Fruit fly (Drosophila melanogaster) whole organism, embryonic: ENCODE measurements around the gene CG43051.

ENCODE experiments used
- CG10979 ChIP-seq: fragments of 200-800 bp; sonication (Bioruptor generic); optimal IDR thresholded peaks from 2 replicates; lab custom pipeline; 2018; ENCODE audit warnings: missing biosample characterization, mild to moderate bottlenecking, missing genetic modification characterization, moderate library complexity
- CG11247 ChIP-seq: fragments of 200-800 bp; sonication (Bioruptor generic); IDR thresholded peaks from 2 replicates; pipeline ENCODE4 v1.3.6; 2022; ENCODE audit warnings: missing biosample characterization, missing genetic modification characterization
- CG11695 ChIP-seq: fragments of 200-800 bp; sonication (Bioruptor generic); IDR thresholded peaks from 3 replicates; pipeline ENCODE4 v1.3.6; 2022; ENCODE audit warnings: missing biosample characterization, missing genetic modification characterization
- CG12391 ChIP-seq: fragments of 200-800 bp; sonication (Bioruptor generic); optimal IDR thresholded peaks from 3 replicates; lab custom pipeline; 2018; ENCODE audit warnings: missing biosample characterization, mild to moderate bottlenecking, missing genetic modification characterization, moderate library complexity
- CG13287 ChIP-seq: fragments of 200-800 bp; sonication (Bioruptor generic); IDR thresholded peaks from 2 replicates; pipeline ENCODE4 v1.3.6; 2022; ENCODE audit warnings: missing biosample characterization, missing genetic modification characterization; ENCODE audit not compliant: partially characterized antibody
- CG13424 ChIP-seq: fragments of 200-800 bp; sonication (Bioruptor generic); optimal IDR thresholded peaks from 2 replicates; lab custom pipeline; 2019; ENCODE audit warnings: missing biosample characterization, mild to moderate bottlenecking, missing genetic modification characterization, moderate library complexity
- CG13894 ChIP-seq: fragments of 200-800 bp; sonication (Bioruptor generic); optimal IDR thresholded peaks from 3 replicates; lab custom pipeline; 2018; ENCODE audit warnings: missing biosample characterization, mild to moderate bottlenecking, missing genetic modification characterization, moderate library complexity
- CG14014 ChIP-seq: fragments of 200-800 bp; sonication (Bioruptor generic); IDR thresholded peaks from 2 replicates; pipeline ENCODE4 v1.3.6; 2022; ENCODE audit warnings: missing biosample characterization, missing genetic modification characterization
- CG1529 ChIP-seq: fragments of 200-800 bp; sonication (Bioruptor generic); optimal IDR thresholded peaks from 3 replicates; lab custom pipeline; 2018; ENCODE audit warnings: missing biosample characterization, missing genetic modification characterization
- CG1603 ChIP-seq: fragments of 200-800 bp; sonication (Bioruptor generic); optimal IDR thresholded peaks from 2 replicates; lab custom pipeline; 2019; ENCODE audit warnings: missing biosample characterization, mild to moderate bottlenecking, missing genetic modification characterization, moderate library complexity
- CG2129 ChIP-seq: fragments of 200-800 bp; sonication (Bioruptor generic); IDR thresholded peaks from 2 replicates; pipeline ENCODE4 v1.3.6; 2022; ENCODE audit warnings: missing biosample characterization, missing genetic modification characterization; ENCODE audit not compliant: partially characterized antibody
- CG2678 ChIP-seq: fragments of 200-800 bp; sonication (Bioruptor generic); optimal IDR thresholded peaks from 3 replicates; lab custom pipeline; 2019; ENCODE audit warnings: missing biosample characterization, mild to moderate bottlenecking, missing genetic modification characterization, moderate library complexity
- CG4360 ChIP-seq: fragments of 200-800 bp; sonication (Bioruptor generic); IDR thresholded peaks from 2 replicates; pipeline ENCODE4 v1.3.6; 2022; ENCODE audit warnings: missing biosample characterization, missing genetic modification characterization
- CG4404 ChIP-seq: fragments of 200-800 bp; sonication (Bioruptor generic); IDR thresholded peaks from 2 replicates; pipeline ENCODE4 v1.3.6; 2022; ENCODE audit warnings: missing biosample characterization, missing genetic modification characterization
- CG7987 ChIP-seq: fragments of 200-800 bp; sonication (Bioruptor generic); optimal IDR thresholded peaks from 2 replicates; lab custom pipeline; 2018; ENCODE audit warnings: missing biosample characterization, mild to moderate bottlenecking, missing genetic modification characterization, moderate library complexity
- CG8281 ChIP-seq: fragments of 200-800 bp; sonication (Bioruptor generic); optimal IDR thresholded peaks from 2 replicates; lab custom pipeline; 2018; ENCODE audit warnings: missing biosample characterization, mild to moderate bottlenecking, missing genetic modification characterization, moderate library complexity
- CG9609 ChIP-seq: fragments of 200-800 bp; sonication (Bioruptor generic); optimal IDR thresholded peaks from 3 replicates; lab custom pipeline; 2016; ENCODE audit warnings: missing biosample characterization, missing genetic modification characterization
- Chrac-16 ChIP-seq: fragments of 200-800 bp; sonication (Bioruptor generic); optimal IDR thresholded peaks from 3 replicates; lab custom pipeline; 2016; ENCODE audit warnings: missing biosample characterization, missing genetic modification characterization
- Deaf1 ChIP-seq: fragments of 200-800 bp; optimal IDR thresholded peaks from 3 replicates; lab custom pipeline; 2019; ENCODE audit warnings: missing biosample characterization, mild to moderate bottlenecking, missing genetic modification characterization, moderate library complexity
- Dip2 ChIP-seq: fragments of 200-800 bp; sonication (Bioruptor generic); IDR thresholded peaks from 2 replicates; pipeline ENCODE4 v1.3.6; 2022; ENCODE audit warnings: missing biosample characterization, missing genetic modification characterization
- Dll ChIP-seq: fragments of 200-800 bp; sonication (Bioruptor generic); IDR thresholded peaks from 4 replicates; pipeline ENCODE4 v1.3.6; 2022; ENCODE audit warnings: missing biosample characterization, missing genetic modification characterization; ENCODE audit not compliant: partially characterized antibody
- Fer1 ChIP-seq: fragments of 200-800 bp; sonication (Bioruptor generic); optimal IDR thresholded peaks from 2 replicates; lab custom pipeline; 2017; ENCODE audit warnings: missing biosample characterization, mild to moderate bottlenecking, missing genetic modification characterization
- Lhr ChIP-seq: fragments of 200-800 bp; sonication (Bioruptor generic); optimal IDR thresholded peaks from 3 replicates; lab custom pipeline; 2017; ENCODE audit warnings: mild to moderate bottlenecking, missing biosample characterization, missing genetic modification reagents, missing genetic modification characterization
- MBD-R2 ChIP-seq: fragments of 200-800 bp; sonication (Bioruptor generic); IDR thresholded peaks from 2 replicates; pipeline ENCODE4 v1.3.6; 2022; ENCODE audit warnings: missing biosample characterization, missing genetic modification characterization
- Sin3A ChIP-seq: fragments of >200 bp; optimal IDR thresholded peaks from 2 replicates; lab custom pipeline; 2018
- bbx ChIP-seq: fragments of 200-800 bp; sonication (Bioruptor generic); IDR thresholded peaks from 2 replicates; pipeline ENCODE4 v1.3.6; 2022; ENCODE audit warnings: missing biosample characterization, missing genetic modification characterization; ENCODE audit not compliant: partially characterized antibody
- cg ChIP-seq: fragments of 200-800 bp; sonication (Bioruptor generic); optimal IDR thresholded peaks from 3 replicates; lab custom pipeline; 2019; ENCODE audit warnings: missing biosample characterization, mild to moderate bottlenecking, missing genetic modification characterization, moderate library complexity
- corto ChIP-seq: fragments of 200-800 bp; sonication (Bioruptor generic); optimal IDR thresholded peaks from 2 replicates; lab custom pipeline; 2016; ENCODE audit warnings: missing biosample characterization, mild to moderate bottlenecking, missing genetic modification characterization, moderate library complexity
- dmrt99B ChIP-seq: fragments of 200-800 bp; sonication (Bioruptor generic); optimal IDR thresholded peaks from 2 replicates; lab custom pipeline; 2018; ENCODE audit warnings: missing biosample characterization, mild to moderate bottlenecking, missing genetic modification characterization, moderate library complexity
- dpn ChIP-seq, 2 experiments: fragments of 200-800 bp; sonication (Bioruptor generic); optimal IDR thresholded peaks; 3 replicates each; lab custom pipeline; 2016; ENCODE audit warnings: missing biosample characterization in 2 of 2, missing genetic modification characterization in 2 of 2
- exex ChIP-seq: fragments of 200-800 bp; sonication (Bioruptor generic); optimal IDR thresholded peaks from 4 replicates; lab custom pipeline; 2018; ENCODE audit warnings: missing biosample characterization, mild to moderate bottlenecking, missing genetic modification characterization, moderate library complexity
- fd3F ChIP-seq: fragments of 200-800 bp; sonication (Bioruptor generic); optimal IDR thresholded peaks from 2 replicates; lab custom pipeline; 2018; ENCODE audit warnings: missing biosample characterization, mild to moderate bottlenecking, missing genetic modification characterization, moderate library complexity
- gem ChIP-seq: fragments of 200-800 bp; sonication (Bioruptor generic); optimal IDR thresholded peaks from 2 replicates; lab custom pipeline; 2019; ENCODE audit warnings: missing biosample characterization, mild to moderate bottlenecking, missing genetic modification characterization, moderate library complexity
- insv ChIP-seq, 2 experiments: fragments of 200-800 bp; sonication (Bioruptor generic); optimal IDR thresholded peaks; 3 replicates each; lab custom pipeline; 2016 to 2018; ENCODE audit warnings: missing biosample characterization in 2 of 2, missing genetic modification characterization in 2 of 2
- kah ChIP-seq: fragments of 200-800 bp; sonication (Bioruptor generic); optimal IDR thresholded peaks from 2 replicates; lab custom pipeline; 2018; ENCODE audit warnings: missing biosample characterization, mild to moderate bottlenecking, missing genetic modification characterization
- klu ChIP-seq: fragments of 200-800 bp; sonication (Bioruptor generic); IDR thresholded peaks from 2 replicates; pipeline ENCODE4 v1.3.6; 2022; ENCODE audit warnings: missing biosample characterization, missing genetic modification characterization
- lmd ChIP-seq: fragments of 200-800 bp; sonication (Bioruptor generic); IDR thresholded peaks from 2 replicates; pipeline ENCODE4 v1.3.6; 2022; ENCODE audit warnings: missing biosample characterization, missing genetic modification characterization
- lov ChIP-seq, 2 experiments: fragments of 200-800 bp in 1 of 2; fragments of >200 bp in 1 of 2; sonication (Bioruptor generic) in 1 of 2; IDR thresholded peaks in 1 of 2; optimal IDR thresholded peaks in 1 of 2; 2 replicates in 1 of 2; 3 replicates in 1 of 2; pipeline versions ENCODE4 v1.3.6 to Lab custom; 2017 to 2022; ENCODE audit warnings: missing biosample characterization in 1 of 2, missing genetic modification characterization in 1 of 2
- nom ChIP-seq: fragments of 200-800 bp; sonication (Bioruptor generic); optimal IDR thresholded peaks from 2 replicates; lab custom pipeline; 2017; ENCODE audit warnings: missing biosample characterization, missing genetic modification characterization, mild to moderate bottlenecking, moderate library complexity, missing genetic modification reagents
- scrt ChIP-seq: fragments of 200-800 bp; sonication (Bioruptor generic); optimal IDR thresholded peaks from 2 replicates; lab custom pipeline; 2018; ENCODE audit warnings: missing biosample characterization, mild to moderate bottlenecking, missing genetic modification characterization, moderate library complexity
- so ChIP-seq: fragments of 200-800 bp; sonication (Bioruptor generic); IDR thresholded peaks from 3 replicates; pipeline ENCODE4 v1.3.6; 2022; ENCODE audit warnings: missing biosample characterization, missing genetic modification characterization
- sob ChIP-seq: fragments of 200-800 bp; sonication (Bioruptor generic); IDR thresholded peaks from 2 replicates; pipeline ENCODE4 v1.3.6; 2022; ENCODE audit warnings: missing biosample characterization, missing genetic modification characterization
- sr ChIP-seq: fragments of 200-800 bp; sonication (Bioruptor generic); IDR thresholded peaks from 3 replicates; pipeline ENCODE4 v1.3.6; 2022; ENCODE audit warnings: missing biosample characterization, missing genetic modification characterization
- stc ChIP-seq: fragments of 200-800 bp; sonication (Bioruptor generic); IDR thresholded peaks from 2 replicates; pipeline ENCODE4 v1.3.6; 2022; ENCODE audit warnings: missing biosample characterization, missing genetic modification characterization
- tin ChIP-seq: fragments of 200-800 bp; sonication (Bioruptor generic); optimal IDR thresholded peaks from 3 replicates; lab custom pipeline; 2016; ENCODE audit warnings: missing biosample characterization, missing genetic modification characterization
- trem ChIP-seq: fragments of 200-800 bp; optimal IDR thresholded peaks from 3 replicates; lab custom pipeline; 2019; ENCODE audit warnings: missing biosample characterization, mild to moderate bottlenecking, missing genetic modification characterization, moderate library complexity
- vfl ChIP-seq: fragments of 200-800 bp; sonication (Bioruptor generic); optimal IDR thresholded peaks from 2 replicates; lab custom pipeline; 2016; ENCODE audit warnings: missing biosample characterization, missing genetic modification characterization
- vvl ChIP-seq: fragments of 200-800 bp; sonication (Bioruptor generic); IDR thresholded peaks from 2 replicates; pipeline ENCODE4 v1.3.6; 2022; ENCODE audit warnings: missing biosample characterization, missing genetic modification characterization
- wor ChIP-seq: fragments of 200-800 bp; sonication (Bioruptor generic); IDR thresholded peaks from 2 replicates; pipeline ENCODE4 v1.3.6; 2022; ENCODE audit warnings: missing biosample characterization, missing genetic modification characterization

CG43051 gene

DNA sequence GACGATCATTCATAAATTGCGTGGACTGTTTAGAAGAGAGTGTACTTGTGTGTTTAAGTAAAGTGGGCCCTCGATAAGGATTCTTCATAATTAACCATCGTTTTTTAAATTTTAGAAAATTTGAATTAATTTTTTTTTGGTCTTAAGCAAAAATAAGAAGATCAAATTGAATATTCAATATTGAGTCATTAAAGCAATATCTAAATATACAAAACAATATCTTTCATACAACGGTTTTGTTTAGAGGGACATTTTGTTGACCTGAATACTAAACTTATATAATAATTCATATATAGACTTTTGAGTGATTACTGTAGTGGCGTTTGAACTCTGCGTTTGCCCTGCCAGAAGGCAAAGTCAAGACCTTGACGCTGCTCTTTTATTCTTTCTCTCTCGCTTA, 34.3 kb downstream of the CG43051 start (continued):
- TF ChIP-seq CG13424 (tag; lab: Kevin White, UChicago) (peak; percentile 3), fd3F (GFP tag; lab: Kevin White, UChicago) (peak; percentile 39), scrt (peak; percentile 52), sob (GFP tag; lab: Robert Waterston, UW) (peak; percentile 43; the same call in 1 of the 2 replicates), MBD-R2 (GFP tag; lab: Robert Waterston, UW) (peak; percentile 15; the same call in 1 of the 2 replicates), CG12391 (peak; percentile 43), CG11247 (peak; percentile 14; the same call in 1 of the 2 replicates), CG13894 (tag; lab: Kevin White, UChicago) (peak; percentile 70), lmd (GFP tag; lab: Robert Waterston, UW) (peak; percentile 66; the same call in 1 of the 2 replicates), exex (tag; lab: Kevin White, UChicago) (peak; percentile 11), vfl (GFP tag; lab: Kevin White, UChicago) (peak; percentile 20), CG7987 (GFP tag; lab: Kevin White, UChicago) (no peak), Dll (GFP tag; lab: Robert Waterston, UW) (no peak), dmrt99B (tag; lab: Kevin White, UChicago) (no peak), Deaf1 (peak; percentile 49), CG1529 (GFP tag; lab: Kevin White, UChicago) (no peak)

DNA sequence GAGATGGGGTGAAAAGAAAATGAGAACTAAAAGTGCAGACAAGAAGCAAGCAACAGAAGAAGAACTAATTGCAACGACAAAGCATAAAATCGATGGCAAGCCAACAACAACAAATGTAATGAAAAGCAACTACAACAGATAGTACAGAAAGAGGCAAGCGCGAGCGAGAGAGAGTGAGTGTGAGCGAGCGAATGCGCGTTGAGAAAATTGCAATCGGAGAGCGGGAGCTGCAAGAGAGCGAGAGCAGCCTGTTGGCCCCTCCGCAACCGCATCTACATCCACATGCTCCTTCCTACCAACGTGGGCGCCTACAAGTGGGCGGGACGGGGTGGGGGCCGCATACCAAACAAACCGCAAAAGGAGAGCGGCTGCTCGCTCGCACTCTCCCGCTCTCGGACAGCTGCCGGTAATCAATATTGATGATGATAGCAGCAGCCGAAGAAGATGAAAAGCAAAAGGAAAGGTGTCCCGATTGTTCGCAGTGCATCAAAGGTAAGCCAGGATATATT, 35.4 kb downstream of the CG43051 start:
- TF ChIP-seq stc (GFP tag; lab: Robert Waterston, UW), result no peak
- TF ChIP-seq CG13287 (GFP tag; lab: Robert Waterston, UW), result peak; percentile 51
- no peak for TF ChIP-seq CG8281 (tag; lab: Kevin White, UChicago)
- TF ChIP-seq trem (tag; lab: Kevin White, UChicago), result no peak
- TF ChIP-seq so (GFP tag; lab: Robert Waterston, UW), result peak; percentile 36; the same call in 1 of the 3 replicates
- TF ChIP-seq CG4404 (GFP tag; lab: Robert Waterston, UW), result no peak
- no peak for TF ChIP-seq bbx
- no peak for TF ChIP-seq CG1603 (tag; lab: Kevin White, UChicago)
- TF ChIP-seq Lhr (GFP tag; lab: Kevin White, UChicago), result no peak
- no peak for TF ChIP-seq wor (GFP tag; lab: Robert Waterston, UW)
- TF ChIP-seq CG2129, result peak; percentile 14; the same call in 1 of the 2 replicates
- no peak for TF ChIP-seq CG14014 (GFP tag; lab: Robert Waterston, UW)
- no peak for TF ChIP-seq tin (GFP tag; lab: Kevin White, UChicago)
- TF ChIP-seq nom (GFP tag; lab: Kevin White, UChicago), result peak; percentile 90
- TF ChIP-seq dpn (GFP tag; optimal IDR thresholded peaks at IDR 0.05; lab: Kevin White, UChicago), result no peak
- TF ChIP-seq Chrac-16, result no peak
- TF ChIP-seq vvl (GFP tag; lab: Robert Waterston, UW), result peak; percentile 33; the same call in 1 of the 2 replicates
- TF ChIP-seq Dip2 (GFP tag; lab: Robert Waterston, UW), result no peak
- TF ChIP-seq gem (tag; lab: Kevin White, UChicago), result no peak
- peak; percentile 73 for TF ChIP-seq CG4360
- TF ChIP-seq lov (optimal IDR thresholded peaks at IDR 0.05; lab: Kevin White, UChicago), result no peak
- TF ChIP-seq lov (GFP tag; IDR thresholded peaks at IDR 0.05; lab: Robert Waterston, UW), result 0 out of 3 replicates have a peak, but pooled peaks have one; percentile 15
- TF ChIP-seq CG9609, result no peak
- TF ChIP-seq Sin3A (lab: Kevin White, UChicago), result no peak
- TF ChIP-seq klu, result no peak
- no peak for TF ChIP-seq CG10979 (tag; lab: Kevin White, UChicago)
- peak; percentile 51 for TF ChIP-seq cg
- peak; percentile 10 for TF ChIP-seq kah (GFP tag; lab: Kevin White, UChicago)
- TF ChIP-seq CG2678 (tag; lab: Kevin White, UChicago), result no peak
- TF ChIP-seq Fer1 (GFP tag; lab: Kevin White, UChicago), result peak; percentile 22
- TF ChIP-seq corto (GFP tag; lab: Kevin White, UChicago), result peak; percentile 17
- 0 out of 3 replicates have a peak, but pooled peaks have one; percentile 23 for TF ChIP-seq CG11695 (GFP tag; lab: Robert Waterston, UW)
- peak; percentile 99 for TF ChIP-seq sr
- no peak for TF ChIP-seq insv (GFP tag; optimal IDR thresholded peaks at IDR 0.05; lab: Kevin White, UChicago)
